Fruit fly (Drosophila melanogaster) whole organism, adult: ENCODE results near the gene v.

Experiments used
- CG12768 ChIP-seq: fragments of 200-800 bp; sonication (Bioruptor generic); optimal IDR thresholded peaks from 2 replicates; lab custom pipeline; 2017; ENCODE audit warnings: missing biosample characterization, missing genetic modification characterization, mild to moderate bottlenecking, moderate library complexity, missing genetic modification reagents
- CG14711 ChIP-seq: fragments of 200-800 bp; sonication (Bioruptor generic); optimal IDR thresholded peaks from 2 replicates; lab custom pipeline; 2018; ENCODE audit warnings: missing biosample characterization, mild to moderate bottlenecking, missing genetic modification characterization, moderate library complexity
- CG1620 ChIP-seq: fragments of 200-800 bp; sonication (Bioruptor generic); optimal IDR thresholded peaks from 2 replicates; lab custom pipeline; 2016; ENCODE audit warnings: missing biosample characterization, missing genetic modification characterization
- CG33017 ChIP-seq: fragments of 200-800 bp; sonication (Bioruptor generic); optimal IDR thresholded peaks from 2 replicates; lab custom pipeline; 2018; ENCODE audit warnings: missing biosample characterization, mild to moderate bottlenecking, missing genetic modification characterization, moderate library complexity
- CG5204 ChIP-seq: fragments of 200-800 bp; sonication (Bioruptor generic); optimal IDR thresholded peaks from 2 replicates; lab custom pipeline; 2016; ENCODE audit warnings: missing biosample characterization, missing genetic modification characterization
- CG7045 ChIP-seq: fragments of 200-800 bp; sonication (Bioruptor generic); optimal IDR thresholded peaks from 2 replicates; lab custom pipeline; 2017; ENCODE audit warnings: missing biosample characterization, mild to moderate bottlenecking, missing genetic modification characterization
- Clk ChIP-seq: fragments of 200-800 bp; sonication (Bioruptor generic); optimal IDR thresholded peaks from 2 replicates; lab custom pipeline; 2017; ENCODE audit warnings: missing biosample characterization, missing genetic modification characterization
- Crg-1 ChIP-seq: fragments of 200-800 bp; sonication (Bioruptor generic); optimal IDR thresholded peaks from 2 replicates; lab custom pipeline; 2016; ENCODE audit warnings: missing biosample characterization, missing genetic modification characterization
- bab1 ChIP-seq: fragments of 200-800 bp; sonication (Bioruptor generic); optimal IDR thresholded peaks from 3 replicates; lab custom pipeline; 2019; ENCODE audit warnings: missing biosample characterization, mild to moderate bottlenecking, missing genetic modification characterization, moderate library complexity
- kay ChIP-seq: fragments of 200-800 bp; sonication (Bioruptor generic); peaks from one replicate; lab custom pipeline; 2016; ENCODE audit warnings: missing biosample characterization, missing genetic modification characterization, borderline replicate concordance
- pad ChIP-seq: fragments of 200-800 bp; sonication (Bioruptor generic); optimal IDR thresholded peaks from 3 replicates; lab custom pipeline; 2017; ENCODE audit warnings: missing biosample characterization, missing genetic modification characterization, mild to moderate bottlenecking, moderate library complexity, missing genetic modification reagents
- tj ChIP-seq: fragments of 200-800 bp; sonication (Bioruptor generic); optimal IDR thresholded peaks from 3 replicates; lab custom pipeline; 2017; ENCODE audit warnings: missing biosample characterization, mild to moderate bottlenecking, missing genetic modification characterization, moderate library complexity
- toe ChIP-seq: fragments of 200-800 bp; sonication (Bioruptor generic); optimal IDR thresholded peaks from 2 replicates; lab custom pipeline; 2016; ENCODE audit warnings: missing biosample characterization, missing genetic modification characterization

dm6 chrX:10891150-10891549 is 32.6 kb upstream of the v start, which contains the start of gene Ork1:
- TF ChIP-seq CG33017 (tag; lab: Kevin White, UChicago) (no peak), kay (no peak), bab1 (no peak), CG5204 (GFP tag; lab: Kevin White, UChicago) (no peak), Crg-1 (GFP tag; lab: Kevin White, UChicago) (no peak), CG7045 (GFP tag; lab: Kevin White, UChicago) (no peak), CG14711 (tag; lab: Kevin White, UChicago) (no peak), toe (GFP tag; lab: Kevin White, UChicago) (no peak), Clk (GFP tag; lab: Kevin White, UChicago) (no peak), tj (GFP tag; lab: Kevin White, UChicago) (no peak), CG12768 (GFP tag; lab: Kevin White, UChicago) (no peak), pad (peak; percentile 50), CG1620 (GFP tag; lab: Kevin White, UChicago) (no peak)
